Fruit fly (Drosophila melanogaster): ENCODE results near the gene pall.

DNA sequence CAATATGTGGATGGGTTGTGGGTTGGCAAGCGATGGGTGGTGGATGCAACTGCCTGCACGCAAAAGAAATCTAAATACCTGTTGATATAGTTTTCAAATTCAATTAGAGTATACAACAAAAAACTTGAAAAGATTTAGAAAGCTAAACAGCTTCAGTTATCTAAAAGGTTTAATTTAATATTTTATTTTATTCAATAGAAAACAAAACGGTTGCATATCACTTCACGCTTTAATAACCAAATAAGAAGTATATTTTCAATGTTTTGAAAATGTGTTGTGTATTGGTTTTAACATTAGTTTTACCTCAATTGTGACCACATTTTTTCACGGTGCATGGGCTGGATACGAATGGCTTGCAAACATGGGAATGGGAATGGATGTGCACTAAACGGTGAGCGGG, 2.0 kb upstream of the pall start:
- TF ChIP-seq Myc (optimal IDR thresholded peaks at IDR 0.05) (no peak), Sin3A (optimal IDR thresholded peaks at IDR 0.05) (no peak), insv (optimal IDR thresholded peaks at IDR 0.05) (no peak), h (optimal IDR thresholded peaks at IDR 0.05) (no peak), ttk (optimal IDR thresholded peaks at IDR 0.05) (no peak)
